Worm (Caenorhabditis elegans): ENCODE measurements around the gene pdl-1.

The pdl-1 gene

ce11 chrII:7182630-7183029 lies 971 bp upstream of the pdl-1 start (continued):
- no peak for TF ChIP-seq mxl-3 (GFP tag; optimal IDR thresholded peaks at IDR 0.05)
- TF ChIP-seq madf-9 (GFP tag; conservative IDR thresholded peaks at IDR 0.05) = no peak
- no peak for TF ChIP-seq hlh-30 (tag; optimal IDR thresholded peaks at IDR 0.05; ENCODE audit: insufficient read depth)
- no peak for TF ChIP-seq zfp-3 (GFP tag; conservative IDR thresholded peaks at IDR 0.05)
- no peak for TF ChIP-seq D1046.2 (GFP tag; IDR thresholded peaks at IDR 0.05)
- TF ChIP-seq T20F7.1 (GFP tag; optimal IDR thresholded peaks at IDR 0.05) = no peak
- TF ChIP-seq rbr-2 (tag; optimal IDR thresholded peaks at IDR 0.05) = peak; percentile 21
- no peak for TF ChIP-seq ceh-32 (tag; optimal IDR thresholded peaks at IDR 0.05; ENCODE audit: poor library complexity)
- TF ChIP-seq lin-29 (GFP tag; IDR thresholded peaks at IDR 0.05) = no peak
- no peak for TF ChIP-seq mes-2 (tag; optimal IDR thresholded peaks at IDR 0.05; ENCODE audit: poor library complexity, severe bottlenecking)
- no peak for TF ChIP-seq lin-38 (GFP tag; IDR thresholded peaks at IDR 0.05)
- TF ChIP-seq cey-2 (tag; optimal IDR thresholded peaks at IDR 0.05; ENCODE audit: borderline replicate concordance, insufficient read depth) = no peak
- no peak for TF ChIP-seq daf-19 (GFP tag; conservative IDR thresholded peaks at IDR 0.05)
- TF ChIP-seq gei-8 (GFP tag; optimal IDR thresholded peaks at IDR 0.05) = no peak
- TF ChIP-seq tag-97 (GFP tag; IDR thresholded peaks at IDR 0.05) = no peak
- peak; percentile 90 for TF ChIP-seq aha-1 (tag)
- peak; percentile 45 for TF ChIP-seq mep-1 (tag; optimal IDR thresholded peaks at IDR 0.05)
- TF ChIP-seq nhr-11 (tag; optimal IDR thresholded peaks at IDR 0.05) = peak; percentile 32
- TF ChIP-seq aly-2 (tag; optimal IDR thresholded peaks at IDR 0.05) = no peak

- TF ChIP-seq ceh-28 (tag; optimal IDR thresholded peaks at IDR 0.05) (no peak), ceh-32 (tag; optimal IDR thresholded peaks at IDR 0.05; ENCODE audit: poor library complexity) (no peak), unc-62 (GFP tag; optimal IDR thresholded peaks at IDR 0.05 in 1 of 2) (peak in 1 of 2 experiments; percentile 97), unc-62 (tag; optimal IDR thresholded peaks at IDR 0.05) (no peak), ctbp-1 (GFP tag; IDR thresholded peaks at IDR 0.05) (no peak), nhr-42 (GFP tag; IDR thresholded peaks at IDR 0.05) (no peak), aha-1 (tag) (peak; percentile 26), fkh-10 (GFP tag; optimal IDR thresholded peaks at IDR 0.05) (no peak)
These were observed 2.5 kb downstream of the pdl-1 start for ce11 chrII:7186117-7186516.

- no peak for TF ChIP-seq F37D6.2 (tag; optimal IDR thresholded peaks at IDR 0.05)
- no peak for TF ChIP-seq tag-97 (GFP tag; IDR thresholded peaks at IDR 0.05)
- TF ChIP-seq tra-1 (GFP tag; IDR thresholded peaks at IDR 0.05) = no peak
- no peak for TF ChIP-seq ceh-28 (tag; optimal IDR thresholded peaks at IDR 0.05)
- TF ChIP-seq nhr-48 (tag; optimal IDR thresholded peaks at IDR 0.05) = no peak
- TF ChIP-seq nhr-77 (tag; optimal IDR thresholded peaks at IDR 0.05) = no peak
These were observed 3.5 kb downstream of the pdl-1 start, which contains the start of gene C27H5.6 for ce11 chrII:7187110-7187509. Gene C27H5.6, minus strand, starts transcription at chrII:7187210.

- TF ChIP-seq ceh-28 (tag; optimal IDR thresholded peaks at IDR 0.05) (no peak), mxl-3 (GFP tag; optimal IDR thresholded peaks at IDR 0.05) (no peak), mdl-1 (tag; optimal IDR thresholded peaks at IDR 0.05) (no peak), Y48G9A.11 (GFP tag; IDR thresholded peaks at IDR 0.05) (no peak), dve-1 (tag; optimal IDR thresholded peaks at IDR 0.05; ENCODE audit: insufficient read depth) (no peak), jun-1 (tag; optimal IDR thresholded peaks at IDR 0.05) (no peak), tag-97 (GFP tag; IDR thresholded peaks at IDR 0.05) (no peak), egl-27 (tag; optimal IDR thresholded peaks at IDR 0.05) (no peak), vab-7 (GFP tag; IDR thresholded peaks at IDR 0.05) (no peak), nhr-41 (GFP tag; IDR thresholded peaks at IDR 0.05) (no peak), egl-43 (GFP tag; IDR thresholded peaks at IDR 0.05) (no peak), nhr-237 (tag; optimal IDR thresholded peaks at IDR 0.05) (no peak), pqm-1 (tag; optimal IDR thresholded peaks at IDR 0.05) (no peak), madf-5 (GFP tag; IDR thresholded peaks at IDR 0.05) (no peak), snpc-4 (tag; optimal IDR thresholded peaks at IDR 0.05) (no peak)
These were observed 5.5 kb downstream of the pdl-1 start, which contains the start of gene E04F6.4 for ce11 chrII:7189120-7189519. Gene E04F6.4, plus strand, starts transcription at chrII:7189420.
